Fruit fly (Drosophila melanogaster) whole organism, embryonic: Measurements from ENCODE around the gene nenya.
A peak's percentile ranks its signal among the peaks of the same experiment; 100 is the strongest.

Source experiments
- Atf-2 ChIP-seq: fragments of 200-800 bp; sonication (Bioruptor generic); optimal IDR thresholded peaks from 2 replicates; lab custom pipeline; 2016; ENCODE audit warnings: missing biosample characterization, missing genetic modification characterization
- Atf3 ChIP-seq: fragments of 200-800 bp; sonication (Bioruptor generic); optimal IDR thresholded peaks from 3 replicates; lab custom pipeline; 2016; ENCODE audit warnings: missing biosample characterization, missing genetic modification characterization
- CG12071 ChIP-seq: fragments of 200-800 bp; sonication (Bioruptor generic); optimal IDR thresholded peaks from 3 replicates; lab custom pipeline; 2018; ENCODE audit warnings: missing biosample characterization, mild to moderate bottlenecking, missing genetic modification characterization
- CG12659 ChIP-seq: fragments of 200-800 bp; sonication (Bioruptor generic); optimal IDR thresholded peaks from 3 replicates; lab custom pipeline; 2017; ENCODE audit warnings: mild to moderate bottlenecking, missing biosample characterization, missing genetic modification reagents, missing genetic modification characterization
- CG13123 ChIP-seq: fragments of 200-800 bp; sonication (Bioruptor generic); optimal IDR thresholded peaks from 2 replicates; lab custom pipeline; 2016; ENCODE audit warnings: missing biosample characterization, missing genetic modification characterization
- CG15073 ChIP-seq: fragments of 200-800 bp; sonication (Bioruptor generic); optimal IDR thresholded peaks from 2 replicates; lab custom pipeline; 2016; ENCODE audit warnings: missing biosample characterization, missing genetic modification characterization
- CG1529 ChIP-seq: fragments of 200-800 bp; sonication (Bioruptor generic); optimal IDR thresholded peaks from 3 replicates; lab custom pipeline; 2018; ENCODE audit warnings: missing biosample characterization, missing genetic modification characterization
- CG2199 ChIP-seq: fragments of 200-800 bp; sonication (Bioruptor generic); IDR thresholded peaks from 3 replicates; pipeline ENCODE4 v1.3.6; 2022; ENCODE audit warnings: missing biosample characterization, missing genetic modification characterization
- CG3847 ChIP-seq: fragments of 200-800 bp; sonication (Bioruptor generic); IDR thresholded peaks from 2 replicates; pipeline ENCODE4 v1.3.6; 2022; ENCODE audit warnings: missing biosample characterization, missing genetic modification characterization
- CG5245 ChIP-seq: fragments of 200-800 bp; sonication (Bioruptor generic); optimal IDR thresholded peaks from 3 replicates; lab custom pipeline; 2016; ENCODE audit warnings: missing biosample characterization, missing genetic modification characterization
- CG6175 ChIP-seq: fragments of 200-800 bp; sonication (Bioruptor generic); IDR thresholded peaks from 3 replicates; pipeline ENCODE4 v1.3.6; 2022; ENCODE audit warnings: missing biosample characterization, missing genetic modification characterization
- CG6813 ChIP-seq: fragments of 200-800 bp; sonication (Bioruptor generic); optimal IDR thresholded peaks from 2 replicates; lab custom pipeline; 2017; ENCODE audit warnings: missing biosample characterization, missing genetic modification characterization, mild to moderate bottlenecking, moderate library complexity, missing genetic modification reagents
- CG7839 ChIP-seq: fragments of 200-800 bp; sonication (Bioruptor generic); optimal IDR thresholded peaks from 3 replicates; lab custom pipeline; 2018; ENCODE audit warnings: missing biosample characterization, mild to moderate bottlenecking, missing genetic modification characterization, moderate library complexity
- CG8359 ChIP-seq: fragments of 200-800 bp; sonication (Bioruptor generic); optimal IDR thresholded peaks from 2 replicates; lab custom pipeline; 2017; ENCODE audit warnings: missing biosample characterization, mild to moderate bottlenecking, missing genetic modification characterization, borderline replicate concordance
- CG9437 ChIP-seq: fragments of 200-800 bp; sonication (Bioruptor generic); optimal IDR thresholded peaks from 2 replicates; lab custom pipeline; 2018; ENCODE audit warnings: missing biosample characterization, mild to moderate bottlenecking, missing genetic modification characterization
- Camta ChIP-seq: fragments of 200-800 bp; sonication (Bioruptor generic); optimal IDR thresholded peaks from 2 replicates; lab custom pipeline; 2016; ENCODE audit warnings: missing biosample characterization, missing genetic modification characterization
- Dip2 ChIP-seq: fragments of 200-800 bp; sonication (Bioruptor generic); IDR thresholded peaks from 2 replicates; pipeline ENCODE4 v1.3.6; 2022; ENCODE audit warnings: missing biosample characterization, missing genetic modification characterization
- Doc3 ChIP-seq: fragments of 200-800 bp; sonication (Bioruptor generic); IDR thresholded peaks from 3 replicates; pipeline ENCODE4 v1.3.6; 2022; ENCODE audit warnings: missing biosample characterization, missing genetic modification characterization; ENCODE audit not compliant: partially characterized antibody
- E2f2 ChIP-seq: fragments of 200-800 bp; sonication (Bioruptor generic); IDR thresholded peaks from 2 replicates; pipeline ENCODE4 v1.3.6; 2022; ENCODE audit warnings: missing biosample characterization, missing genetic modification characterization
- Fer1 ChIP-seq: fragments of 200-800 bp; sonication (Bioruptor generic); optimal IDR thresholded peaks from 2 replicates; lab custom pipeline; 2017; ENCODE audit warnings: missing biosample characterization, mild to moderate bottlenecking, missing genetic modification characterization
- HLH3B ChIP-seq: fragments of 200-800 bp; sonication (Bioruptor generic); IDR thresholded peaks from 2 replicates; pipeline ENCODE4 v1.3.6; 2022; ENCODE audit warnings: missing biosample characterization, missing genetic modification characterization
- Hmx ChIP-seq: fragments of 200-800 bp; sonication (Bioruptor generic); optimal IDR thresholded peaks from 2 replicates; lab custom pipeline; 2016; ENCODE audit warnings: missing biosample characterization, missing genetic modification characterization
- Jarid2 ChIP-seq: fragments of 200-800 bp; sonication (Bioruptor generic); optimal IDR thresholded peaks from 3 replicates; lab custom pipeline; 2017; ENCODE audit warnings: mild to moderate bottlenecking, missing biosample characterization, missing genetic modification reagents, missing genetic modification characterization
- Lhr ChIP-seq: fragments of 200-800 bp; sonication (Bioruptor generic); optimal IDR thresholded peaks from 3 replicates; lab custom pipeline; 2017; ENCODE audit warnings: mild to moderate bottlenecking, missing biosample characterization, missing genetic modification reagents, missing genetic modification characterization
- NK7.1 ChIP-seq: fragments of 200-800 bp; sonication (Bioruptor generic); optimal IDR thresholded peaks from 3 replicates; lab custom pipeline; 2016; ENCODE audit warnings: missing biosample characterization, missing genetic modification characterization
- Scr ChIP-seq: fragments of 200-800 bp; sonication (Bioruptor generic); IDR thresholded peaks from 2 replicates; pipeline ENCODE4 v1.3.6; 2022; ENCODE audit warnings: missing biosample characterization, missing genetic modification characterization; ENCODE audit not compliant: partially characterized antibody
- Sox102F ChIP-seq: fragments of 200-800 bp; sonication (Bioruptor generic); optimal IDR thresholded peaks from 2 replicates; lab custom pipeline; 2018; ENCODE audit warnings: missing biosample characterization, mild to moderate bottlenecking, missing genetic modification characterization, moderate library complexity
- ara ChIP-seq: fragments of 200-800 bp; sonication (Bioruptor generic); IDR thresholded peaks from 2 replicates; pipeline ENCODE4 v1.3.6; 2022; ENCODE audit warnings: missing biosample characterization, missing genetic modification characterization
- bbx ChIP-seq: fragments of 200-800 bp; sonication (Bioruptor generic); IDR thresholded peaks from 2 replicates; pipeline ENCODE4 v1.3.6; 2022; ENCODE audit warnings: missing biosample characterization, missing genetic modification characterization; ENCODE audit not compliant: partially characterized antibody
- bsh ChIP-seq, 2 experiments: fragments of 200-800 bp; sonication (Bioruptor generic); optimal IDR thresholded peaks; 2 replicates each; lab custom pipeline; 2017 to 2018; ENCODE audit warnings: mild to moderate bottlenecking in 2 of 2, missing biosample characterization in 2 of 2, missing genetic modification characterization in 2 of 2, moderate library complexity in 1 of 2
- caup ChIP-seq: fragments of 200-800 bp; sonication (Bioruptor generic); optimal IDR thresholded peaks from 3 replicates; lab custom pipeline; 2017; ENCODE audit warnings: missing biosample characterization, mild to moderate bottlenecking, missing genetic modification characterization, moderate library complexity; ENCODE audit not compliant: severe bottlenecking
- chinmo ChIP-seq: fragments of 200-800 bp; sonication (Bioruptor generic); IDR thresholded peaks from 4 replicates; pipeline ENCODE4 v1.3.6; 2022; ENCODE audit warnings: missing biosample characterization, missing genetic modification characterization; ENCODE audit not compliant: partially characterized antibody
- crc ChIP-seq: fragments of 200-800 bp; sonication (Bioruptor generic); optimal IDR thresholded peaks from 2 replicates; lab custom pipeline; 2016; ENCODE audit warnings: missing biosample characterization, missing genetic modification characterization
- croc ChIP-seq: fragments of 200-800 bp; sonication (Bioruptor generic); conservative IDR thresholded peaks from 3 replicates; pipeline ENCODE4 v1.3.6; 2022; ENCODE audit warnings: missing biosample characterization, missing genetic modification characterization
- da ChIP-seq: fragments of 200-800 bp; sonication (Bioruptor generic); optimal IDR thresholded peaks from 2 replicates; lab custom pipeline; 2016; ENCODE audit warnings: missing biosample characterization, missing genetic modification characterization
- jigr1 ChIP-seq: fragments of 200-800 bp; sonication (Bioruptor generic); IDR thresholded peaks from 3 replicates; pipeline ENCODE4 v1.3.6; 2022; ENCODE audit warnings: missing biosample characterization, missing genetic modification characterization
- knrl ChIP-seq: fragments of 200-800 bp; sonication (Bioruptor generic); IDR thresholded peaks from 3 replicates; pipeline ENCODE4 v1.3.6; 2022; ENCODE audit warnings: missing biosample characterization, missing genetic modification characterization; ENCODE audit not compliant: partially characterized antibody
- pan ChIP-seq, 4 experiments: fragments of >200 bp in 3 of 4; fragments of 200-800 bp in 1 of 4; sonication (Bioruptor generic) in 1 of 4; optimal IDR thresholded peaks in 3 of 4; IDR thresholded peaks in 1 of 4; 2 replicates each; pipeline versions ENCODE4 v1.3.6 to Lab custom; 2017 to 2022; ENCODE audit warnings: missing biosample characterization in 2 of 4, missing genetic modification characterization in 2 of 4, mixed read lengths in 1 of 4
- pfk ChIP-seq: fragments of 200-800 bp; sonication (Bioruptor generic); optimal IDR thresholded peaks from 2 replicates; lab custom pipeline; 2018; ENCODE audit warnings: missing biosample characterization, mild to moderate bottlenecking, missing genetic modification characterization, moderate library complexity
- pros ChIP-seq: fragments of 200-800 bp; sonication (Bioruptor generic); optimal IDR thresholded peaks from 3 replicates; lab custom pipeline; 2019; ENCODE audit warnings: missing biosample characterization, mild to moderate bottlenecking, missing genetic modification characterization, moderate library complexity
- sd ChIP-seq: fragments of 200-800 bp; sonication (Bioruptor generic); optimal IDR thresholded peaks from 3 replicates; lab custom pipeline; 2018; ENCODE audit warnings: missing biosample characterization, mild to moderate bottlenecking, missing genetic modification characterization, moderate library complexity
- slou ChIP-seq: fragments of 200-800 bp; sonication (Bioruptor generic); optimal IDR thresholded peaks from 3 replicates; lab custom pipeline; 2016; ENCODE audit warnings: missing biosample characterization, missing genetic modification characterization
- tio ChIP-seq: fragments of 200-800 bp; sonication (Bioruptor generic); optimal IDR thresholded peaks from 2 replicates; lab custom pipeline; 2017; ENCODE audit warnings: missing biosample characterization, missing genetic modification characterization, inconsistent platforms
- tna ChIP-seq: fragments of 200-800 bp; sonication (Bioruptor generic); IDR thresholded peaks from 2 replicates; pipeline ENCODE4 v1.3.6; 2022; ENCODE audit warnings: missing biosample characterization, missing genetic modification characterization; ENCODE audit not compliant: partially characterized antibody
- tup ChIP-seq: fragments of 200-800 bp; sonication (Bioruptor generic); optimal IDR thresholded peaks from 2 replicates; lab custom pipeline; 2016; ENCODE audit warnings: missing biosample characterization, mild to moderate bottlenecking, missing genetic modification characterization, moderate library complexity
- zfh2 ChIP-seq: fragments of 200-800 bp; sonication (Bioruptor generic); optimal IDR thresholded peaks from 2 replicates; lab custom pipeline; 2016; ENCODE audit warnings: missing biosample characterization, missing genetic modification characterization

nenya gene

dm6 chr3R:27937752-27938694 is 10.0 kb upstream of the nenya start, which contains the start of the genes NSD and BOD1 (continued):
- TF ChIP-seq CG12659 (GFP tag; lab: Kevin White, UChicago): peak; percentile 47
- no peak for TF ChIP-seq Atf3 (GFP tag; lab: Kevin White, UChicago)
- no peak for TF ChIP-seq pros (GFP tag; lab: Kevin White, UChicago)
- TF ChIP-seq CG15073 (GFP tag; lab: Kevin White, UChicago): no peak
- no peak for TF ChIP-seq Jarid2 (GFP tag; lab: Kevin White, UChicago)
- peak; percentile 93 for TF ChIP-seq knrl
- TF ChIP-seq CG2199 (GFP tag; lab: Robert Waterston, UW): no peak
- peak; percentile 85 for TF ChIP-seq Scr
- TF ChIP-seq Hmx (GFP tag; lab: Kevin White, UChicago): no peak
- TF ChIP-seq pan (optimal IDR thresholded peaks at IDR 0.05; lab: Kevin White, UChicago): no peak
- TF ChIP-seq pan (GFP tag; optimal IDR thresholded peaks at IDR 0.05 in 1 of 2, IDR thresholded peaks at IDR 0.05 in 1 of 2): peak in 1 of 2 experiments; percentile 66
- TF ChIP-seq Lhr: no peak
- no peak for TF ChIP-seq crc (GFP tag; lab: Kevin White, UChicago)
- no peak for TF ChIP-seq NK7.1 (GFP tag; lab: Kevin White, UChicago)
- peak; percentile 67 for TF ChIP-seq Doc3 (GFP tag; lab: Robert Waterston, UW)
- TF ChIP-seq slou (GFP tag; lab: Kevin White, UChicago): peak; percentile 42
- peak in 1 of 2 experiments; percentile 51 for TF ChIP-seq bsh (GFP tag; optimal IDR thresholded peaks at IDR 0.05; lab: Kevin White, UChicago)
- TF ChIP-seq tio (GFP tag; lab: Kevin White, UChicago): no peak
- TF ChIP-seq E2f2 (GFP tag; lab: Robert Waterston, UW): peak; percentile 66
- no peak for TF ChIP-seq CG5245 (GFP tag; lab: Kevin White, UChicago)
- TF ChIP-seq zfh2 (GFP tag; lab: Kevin White, UChicago): peak; percentile 45
- TF ChIP-seq CG3847 (GFP tag; lab: Robert Waterston, UW): peak; percentile 62
- TF ChIP-seq croc (GFP tag; lab: Robert Waterston, UW): peak; percentile 33; the same call in 2 of the 3 replicates
- peak; percentile 14 for TF ChIP-seq tup
- TF ChIP-seq jigr1 (GFP tag; lab: Robert Waterston, UW): peak; percentile 25; the same call in 1 of the 3 replicates
- TF ChIP-seq Fer1: peak; percentile 1
- TF ChIP-seq sd (tag; lab: Kevin White, UChicago): no peak
- TF ChIP-seq CG6813 (GFP tag; lab: Kevin White, UChicago): peak; percentile 21
- TF ChIP-seq chinmo (GFP tag; lab: Robert Waterston, UW): peak; percentile 91
- peak; percentile 59 for TF ChIP-seq CG7839 (tag; lab: Kevin White, UChicago)
- TF ChIP-seq Dip2 (GFP tag; lab: Robert Waterston, UW): no peak
- TF ChIP-seq Atf-2 (GFP tag; lab: Kevin White, UChicago): no peak
- TF ChIP-seq bbx (GFP tag; lab: Robert Waterston, UW): peak; percentile 98
- TF ChIP-seq CG6175 (GFP tag; lab: Robert Waterston, UW): peak; percentile 79
- TF ChIP-seq ara (GFP tag; lab: Robert Waterston, UW): peak; percentile 49
- TF ChIP-seq Sox102F (GFP tag; lab: Kevin White, UChicago): peak; percentile 40
- TF ChIP-seq CG12071 (GFP tag; lab: Kevin White, UChicago): no peak
- TF ChIP-seq Camta (GFP tag; lab: Kevin White, UChicago): no peak
- peak; percentile 54 for TF ChIP-seq CG9437
- TF ChIP-seq pfk (GFP tag; lab: Kevin White, UChicago): no peak
- TF ChIP-seq CG8359 (GFP tag; lab: Kevin White, UChicago): no peak
- no peak for TF ChIP-seq CG13123 (GFP tag; lab: Kevin White, UChicago)
- peak; percentile 20 for TF ChIP-seq caup (GFP tag; lab: Kevin White, UChicago)
- TF ChIP-seq da (GFP tag; lab: Kevin White, UChicago): no peak
- TF ChIP-seq CG1529 (GFP tag; lab: Kevin White, UChicago): no peak
- TF ChIP-seq HLH3B (GFP tag; lab: Robert Waterston, UW): peak; percentile 52; the same call in 1 of the 2 replicates
- TF ChIP-seq tna: peak; percentile 92
